Worm (Caenorhabditis elegans) whole organism, young adult: Measurements from ENCODE around the gene tra-3.

Source experiments
- F39B2.1 ChIP-seq: fragments of 200-800 bp; sonication (Bioruptor generic); IDR thresholded peaks from 2 replicates; pipeline ENCODE4 v1.3.6; 2022; ENCODE audit warnings: missing genetic modification reagents, missing genetic modification characterization, missing compliant biosample characterization
- F49E8.2 ChIP-seq: sonication (generic microtip); optimal IDR thresholded peaks from 3 replicates; lab custom pipeline; 2017; ENCODE audit warnings: missing genetic modification characterization, mild to moderate bottlenecking, missing compliant biosample characterization, antibody characterized with exemption, moderate library complexity; ENCODE audit not compliant: insufficient read depth
- F55B11.4 ChIP-seq: sonication (generic microtip); optimal IDR thresholded peaks from 2 replicates; lab custom pipeline; 2016; ENCODE audit warnings: missing compliant biosample characterization, missing genetic modification characterization, borderline replicate concordance; ENCODE audit not compliant: insufficient read depth
- Y56A3A.18 ChIP-seq: fragments of 200-800 bp; sonication (Bioruptor generic); IDR thresholded peaks from 2 replicates; pipeline ENCODE4 v1.3.6; 2022; ENCODE audit warnings: missing genetic modification reagents, missing genetic modification characterization, missing compliant biosample characterization
- Y67H2A.10 ChIP-seq: fragments of 200-800 bp; sonication (Bioruptor generic); conservative IDR thresholded peaks from 2 replicates; pipeline ENCODE4 v1.3.6; 2022; ENCODE audit warnings: missing genetic modification reagents, missing genetic modification characterization, missing compliant biosample characterization
- atf-7 ChIP-seq: sonication (generic microtip); optimal IDR thresholded peaks from 2 replicates; lab custom pipeline; 2017; ENCODE audit warnings: mild to moderate bottlenecking, missing genetic modification characterization, missing compliant biosample characterization
- athp-1 ChIP-seq: sonication (generic microtip); optimal IDR thresholded peaks from 2 replicates; lab custom pipeline; 2017; ENCODE audit warnings: mild to moderate bottlenecking, missing genetic modification characterization, missing compliant biosample characterization
- attf-5 ChIP-seq: fragments of 200-800 bp; sonication (Bioruptor generic); optimal IDR thresholded peaks from 2 replicates; lab custom pipeline; 2018; ENCODE audit warnings: mild to moderate bottlenecking, missing genetic modification characterization, missing compliant biosample characterization
- cebp-1 ChIP-seq, 2 experiments: fragments of 200-800 bp in 1 of 2; sonication (Bioruptor generic) in 1 of 2; sonication (generic microtip) in 1 of 2; IDR thresholded peaks in 1 of 2; optimal IDR thresholded peaks in 1 of 2; 2 replicates each; pipeline versions ENCODE4 v1.3.6 to Lab custom; 2017 to 2022; ENCODE audit warnings: missing compliant biosample characterization in 2 of 2, missing genetic modification characterization in 2 of 2, mild to moderate bottlenecking in 1 of 2, missing genetic modification reagents in 1 of 2, moderate library complexity in 1 of 2
- cebp-2 ChIP-seq: fragments of 200-800 bp; sonication (Bioruptor generic); IDR thresholded peaks from 2 replicates; pipeline ENCODE4 v1.3.6; 2022; ENCODE audit warnings: missing genetic modification characterization, missing compliant biosample characterization
- ceh-79 ChIP-seq: sonication (generic microtip); optimal IDR thresholded peaks from 2 replicates; lab custom pipeline; 2017; ENCODE audit warnings: mild to moderate bottlenecking, missing genetic modification characterization, missing compliant biosample characterization
- chd-7 ChIP-seq: sonication (generic microtip); optimal IDR thresholded peaks from 2 replicates; lab custom pipeline; 2016; ENCODE audit warnings: mild to moderate bottlenecking, missing genetic modification characterization, moderate library complexity, missing compliant biosample characterization
- dpff-1 ChIP-seq: sonication (generic microtip); optimal IDR thresholded peaks from 2 replicates; lab custom pipeline; 2017; ENCODE audit warnings: mild to moderate bottlenecking, missing genetic modification characterization, missing compliant biosample characterization
- egl-18 ChIP-seq: fragments of 200-800 bp; sonication (Bioruptor generic); IDR thresholded peaks from 2 replicates; pipeline ENCODE4 v1.3.6; 2022; ENCODE audit warnings: missing genetic modification reagents, missing genetic modification characterization, missing compliant biosample characterization
- fkh-3 ChIP-seq: sonication (generic microtip); optimal IDR thresholded peaks from 2 replicates; lab custom pipeline; 2016; ENCODE audit warnings: mild to moderate bottlenecking, missing genetic modification characterization, missing compliant biosample characterization
- hmg-1.2 ChIP-seq: fragments of 200-800 bp; sonication (Bioruptor generic); IDR thresholded peaks from 2 replicates; pipeline ENCODE4 v1.3.6; 2022; ENCODE audit warnings: missing genetic modification reagents, missing genetic modification characterization, missing compliant biosample characterization
- hsf-1 ChIP-seq: fragments of 200-800 bp; sonication (Bioruptor generic); IDR thresholded peaks from 2 replicates; pipeline ENCODE4 v1.3.6; 2022; ENCODE audit warnings: missing genetic modification reagents, missing genetic modification characterization, missing compliant biosample characterization
- let-607 ChIP-seq, 2 experiments: fragments of 200-800 bp in 1 of 2; sonication (Bioruptor generic) in 1 of 2; sonication (generic microtip) in 1 of 2; optimal IDR thresholded peaks; 2 replicates each; lab custom pipeline; 2016 to 2018; ENCODE audit warnings: mild to moderate bottlenecking in 2 of 2, missing compliant biosample characterization in 2 of 2, missing genetic modification characterization in 2 of 2, moderate library complexity in 2 of 2, missing genotype in 1 of 2
- lin-26 ChIP-seq: fragments of 200-800 bp; sonication (Bioruptor generic); IDR thresholded peaks from 2 replicates; pipeline ENCODE4 v1.3.6; 2022; ENCODE audit warnings: missing genetic modification reagents, missing genetic modification characterization, missing compliant biosample characterization
- lin-40 ChIP-seq: sonication (generic microtip); optimal IDR thresholded peaks from 2 replicates; lab custom pipeline; 2016; ENCODE audit warnings: missing genetic modification characterization, mild to moderate bottlenecking, missing compliant biosample characterization, missing genotype, missing genetic modification reagents
- lin-54 ChIP-seq: fragments of 200-800 bp; sonication (Bioruptor generic); optimal IDR thresholded peaks from 2 replicates; lab custom pipeline; 2018; ENCODE audit warnings: mild to moderate bottlenecking, missing genetic modification characterization, missing compliant biosample characterization
- lir-1 ChIP-seq: fragments of 200-800 bp; sonication (Bioruptor generic); conservative IDR thresholded peaks from 2 replicates; pipeline ENCODE4 v1.3.6; 2022; ENCODE audit warnings: missing genetic modification reagents, missing genetic modification characterization, missing compliant biosample characterization
- madf-10 ChIP-seq: sonication (generic microtip); optimal IDR thresholded peaks from 2 replicates; lab custom pipeline; 2016; ENCODE audit warnings: mild to moderate bottlenecking, missing genetic modification characterization, missing compliant biosample characterization
- madf-3 ChIP-seq: fragments of 200-800 bp; sonication (Bioruptor generic); IDR thresholded peaks from 2 replicates; pipeline ENCODE4 v1.3.6; 2022; ENCODE audit warnings: missing genetic modification reagents, missing genetic modification characterization, missing compliant biosample characterization
- mxl-1 ChIP-seq: sonication (generic microtip); optimal IDR thresholded peaks from 2 replicates; lab custom pipeline; 2016; ENCODE audit warnings: missing genetic modification characterization, missing compliant biosample characterization
- nfya-1 ChIP-seq: sonication (generic microtip); optimal IDR thresholded peaks from 2 replicates; lab custom pipeline; 2017; ENCODE audit warnings: antibody characterized with exemption, missing compliant biosample characterization, missing genetic modification characterization, borderline replicate concordance; ENCODE audit not compliant: insufficient read depth
- nhr-120 ChIP-seq: fragments of 200-800 bp; sonication (Bioruptor generic); IDR thresholded peaks from 2 replicates; pipeline ENCODE4 v1.3.6; 2022; ENCODE audit warnings: missing genetic modification characterization, missing compliant biosample characterization
- nhr-80 ChIP-seq: sonication (generic microtip); optimal IDR thresholded peaks from 2 replicates; lab custom pipeline; 2016; ENCODE audit warnings: missing genetic modification characterization, missing compliant biosample characterization
- rcor-1 ChIP-seq: fragments of 200-800 bp; sonication (Bioruptor generic); IDR thresholded peaks from 2 replicates; pipeline ENCODE4 v1.3.6; 2022; ENCODE audit warnings: missing genetic modification reagents, missing genetic modification characterization, missing compliant biosample characterization
- repo-1 ChIP-seq: sonication (generic microtip); optimal IDR thresholded peaks from 2 replicates; lab custom pipeline; 2017; ENCODE audit warnings: mild to moderate bottlenecking, missing genetic modification characterization, missing compliant biosample characterization
- snpc-3.4 ChIP-seq: sonication (generic microtip); optimal IDR thresholded peaks from 2 replicates; lab custom pipeline; 2017; ENCODE audit warnings: missing genetic modification characterization, mild to moderate bottlenecking, missing compliant biosample characterization, antibody characterized with exemption, moderate library complexity, missing genotype, missing genetic modification reagents
- snpc-4 ChIP-seq, 5 experiments: fragments of 150-350 bp in 1 of 5; sonication (generic microtip) in 4 of 5; optimal IDR thresholded peaks; 2 replicates each; lab custom pipeline; 2014 to 2018; ENCODE audit warnings: missing genetic modification characterization in 5 of 5, missing biosample characterization in 3 of 5, antibody characterized with exemption in 2 of 5, mild to moderate bottlenecking in 2 of 5, missing compliant biosample characterization in 2 of 5, missing genotype in 2 of 5, moderate library complexity in 2 of 5, missing genetic modification reagents in 1 of 5
- sptf-2 ChIP-seq: fragments of 200-800 bp; sonication (Bioruptor generic); optimal IDR thresholded peaks from 2 replicates; lab custom pipeline; 2018; ENCODE audit warnings: mild to moderate bottlenecking, missing genetic modification characterization, missing compliant biosample characterization
- tbp1 ChIP-seq: fragments of 200-800 bp; sonication (Bioruptor generic); optimal IDR thresholded peaks from 2 replicates; lab custom pipeline; 2018; ENCODE audit warnings: mild to moderate bottlenecking, missing genetic modification characterization, missing compliant biosample characterization
- tlf-1 ChIP-seq: fragments of 200-800 bp; sonication (Bioruptor generic); optimal IDR thresholded peaks from 2 replicates; lab custom pipeline; 2018; ENCODE audit warnings: mild to moderate bottlenecking, missing genetic modification characterization, missing compliant biosample characterization
- unc-130 ChIP-seq: sonication (generic microtip); optimal IDR thresholded peaks from 2 replicates; lab custom pipeline; 2016; ENCODE audit warnings: missing genetic modification reagents, missing genetic modification characterization, missing compliant biosample characterization
- unc-62 ChIP-seq: fragments of 150-350 bp; optimal IDR thresholded peaks from 2 replicates; lab custom pipeline; 2014; ENCODE audit warnings: missing biosample characterization, missing genetic modification reagents, missing genetic modification characterization
- xnd-1 ChIP-seq: sonication (generic microtip); optimal IDR thresholded peaks from 2 replicates; lab custom pipeline; 2016; ENCODE audit warnings: missing genotype, missing genetic modification reagents, missing genetic modification characterization, missing compliant biosample characterization
- zim-3 ChIP-seq: sonication (generic microtip); optimal IDR thresholded peaks from 2 replicates; lab custom pipeline; 2017; ENCODE audit warnings: mild to moderate bottlenecking, missing genetic modification characterization, moderate library complexity, missing compliant biosample characterization
- ztf-18 ChIP-seq: sonication (generic microtip); optimal IDR thresholded peaks from 2 replicates; lab custom pipeline; 2016; ENCODE audit warnings: missing genotype, mild to moderate bottlenecking, missing genetic modification characterization, missing compliant biosample characterization
- ztf-22 ChIP-seq: fragments of 200-800 bp; sonication (Bioruptor generic); optimal IDR thresholded peaks from 2 replicates; lab custom pipeline; 2018; ENCODE audit warnings: mild to moderate bottlenecking, missing genetic modification characterization, moderate library complexity, missing compliant biosample characterization
- ztf-28 ChIP-seq: fragments of 200-800 bp; sonication (Bioruptor generic); IDR thresholded peaks from 2 replicates; pipeline ENCODE4 v1.3.6; 2022; ENCODE audit warnings: missing genetic modification reagents, missing genetic modification characterization, missing compliant biosample characterization

The tra-3 gene

DNA sequence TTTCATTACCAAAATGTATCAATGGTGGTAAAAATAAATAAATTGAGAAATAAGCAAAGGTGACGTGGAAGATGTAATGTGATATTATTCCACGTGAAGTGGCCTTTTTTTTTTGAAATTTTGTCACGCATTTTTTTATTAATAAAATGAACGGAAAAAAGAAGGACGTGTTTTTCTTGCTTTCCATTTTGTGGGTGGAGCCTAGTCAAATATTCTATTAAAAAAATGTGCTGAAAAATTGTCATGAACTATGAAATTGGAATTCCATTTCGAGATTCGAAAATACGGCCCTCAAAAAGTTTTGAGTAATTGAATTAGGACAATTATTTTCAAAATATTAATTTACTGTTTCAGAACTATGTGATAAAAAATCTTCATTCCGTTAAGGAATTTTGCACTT lies 22.0 kb downstream of the tra-3 start, which contains the start of gene F55B11.7:
Gene F55B11.7 (minus strand): TSS at position 101 of the 400 bp plus-strand sequence.
- TF ChIP-seq snpc-4 (GFP tag; optimal IDR thresholded peaks at IDR 0.05; lab: Kevin White, UChicago) (no peak), snpc-4 (tag; optimal IDR thresholded peaks at IDR 0.05; lab: Kevin White, UChicago) (peak in 1 of 4 experiments; percentile 0), zim-3 (tag; lab: Kevin White, UChicago) (no peak)

- no peak for TF ChIP-seq ztf-28 (GFP tag; lab: Robert Waterston, UW)
- no peak for TF ChIP-seq cebp-2 (GFP tag; lab: Robert Waterston, UW)
- no peak for TF ChIP-seq Y67H2A.10 (GFP tag; lab: Robert Waterston, UW)
- TF ChIP-seq dpff-1 (tag; lab: Kevin White, UChicago), result no peak
- TF ChIP-seq snpc-4 (GFP tag; optimal IDR thresholded peaks at IDR 0.05; lab: Kevin White, UChicago), result no peak
- no peak for TF ChIP-seq snpc-4 (tag; optimal IDR thresholded peaks at IDR 0.05; lab: Kevin White, UChicago)
- no peak for TF ChIP-seq madf-3 (GFP tag; lab: Robert Waterston, UW)
- TF ChIP-seq atf-7 (tag; lab: Kevin White, UChicago), result no peak
- no peak for TF ChIP-seq ztf-22 (GFP tag; lab: Kevin White, UChicago)
- no peak for TF ChIP-seq lir-1
- TF ChIP-seq nfya-1, result no peak
- no peak for TF ChIP-seq chd-7 (tag; lab: Kevin White, UChicago)
These were observed 26.9 kb downstream of the tra-3 start, which contains the start of gene F55B11.6 for ce11 chrIV:14417128-14417527. Gene F55B11.6 (minus strand): TSS chrIV:14417228.

ce11 chrIV:14414200-14414599 lies 29.8 kb downstream of the tra-3 start:
- TF ChIP-seq athp-1 (tag; lab: Kevin White, UChicago) (no peak), chd-7 (tag; lab: Kevin White, UChicago) (no peak), snpc-3.4 (tag; lab: Kevin White, UChicago) (no peak), nhr-80 (tag; lab: Kevin White, UChicago) (peak; percentile 86), lir-1 (no peak), unc-62 (no peak), atf-7 (tag; lab: Kevin White, UChicago) (peak; percentile 14), unc-130 (GFP tag; lab: Kevin White, UChicago) (no peak), lin-40 (tag; lab: Kevin White, UChicago) (peak; percentile 34), egl-18 (GFP tag; lab: Robert Waterston, UW) (no peak), rcor-1 (no peak), fkh-3 (tag; lab: Kevin White, UChicago) (no peak), mxl-1 (tag; lab: Kevin White, UChicago) (no peak), tlf-1 (GFP tag; lab: Kevin White, UChicago) (peak; percentile 2), tbp1 (GFP tag; lab: Kevin White, UChicago) (peak; percentile 27), F39B2.1 (GFP tag; lab: Robert Waterston, UW) (no peak), F55B11.4 (no peak), hsf-1 (GFP tag; lab: Robert Waterston, UW) (no peak), repo-1 (tag; lab: Kevin White, UChicago) (no peak), hmg-1.2 (peak; percentile 90), ztf-22 (GFP tag; lab: Kevin White, UChicago) (peak; percentile 6), lin-54 (peak; percentile 8), madf-10 (tag; lab: Kevin White, UChicago) (peak; percentile 28), ztf-28 (GFP tag; lab: Robert Waterston, UW) (no peak), nhr-120 (GFP tag; lab: Robert Waterston, UW) (no peak), F49E8.2 (tag; lab: Kevin White, UChicago) (no peak), ztf-18 (tag; lab: Kevin White, UChicago) (no peak), attf-5 (GFP tag; lab: Kevin White, UChicago) (no peak), sptf-2 (no peak), Y67H2A.10 (GFP tag; lab: Robert Waterston, UW) (no peak), let-607 (tag; optimal IDR thresholded peaks at IDR 0.05; lab: Kevin White, UChicago) (peak in 1 of 2 experiments; percentile 61), Y56A3A.18 (GFP tag; lab: Robert Waterston, UW) (no peak), xnd-1 (tag; lab: Kevin White, UChicago) (no peak), cebp-1 (GFP tag; IDR thresholded peaks at IDR 0.05; lab: Robert Waterston, UW) (no peak), cebp-1 (tag; optimal IDR thresholded peaks at IDR 0.05; lab: Kevin White, UChicago) (no peak), madf-3 (GFP tag; lab: Robert Waterston, UW) (no peak), ceh-79 (tag; lab: Kevin White, UChicago) (no peak), lin-26 (GFP tag; lab: Robert Waterston, UW) (no peak)
